Worm (Caenorhabditis elegans): Measurements from ENCODE around the gene sre-44.

sre-44 gene

ce11 chrII:13954979-13955378, 5.6 kb downstream of the sre-44 start:
- no peak for TF ChIP-seq nhr-19 (GFP tag; conservative IDR thresholded peaks at IDR 0.05)
- TF ChIP-seq alr-1 (tag; optimal IDR thresholded peaks at IDR 0.05; ENCODE audit: borderline replicate concordance), result no peak
- TF ChIP-seq blmp-1 (tag; optimal IDR thresholded peaks at IDR 0.05), result peak; percentile 72
- no peak for TF ChIP-seq C04F5.9 (tag; optimal IDR thresholded peaks at IDR 0.05)
- no peak for TF ChIP-seq egl-13 (tag; optimal IDR thresholded peaks at IDR 0.05)
- TF ChIP-seq elt-3 (tag; optimal IDR thresholded peaks at IDR 0.05), result peak in 1 of 6 experiments; percentile 12
- TF ChIP-seq nhr-20 (tag; optimal IDR thresholded peaks at IDR 0.05), result peak; percentile 34
- TF ChIP-seq mab-9 (GFP tag; IDR thresholded peaks at IDR 0.05), result no peak
- no peak for TF ChIP-seq swsn-7 (tag; optimal IDR thresholded peaks at IDR 0.05)
- TF ChIP-seq lin-14 (GFP tag; optimal IDR thresholded peaks at IDR 0.05), result peak; percentile 44
- TF ChIP-seq irx-1 (tag; optimal IDR thresholded peaks at IDR 0.05), result no peak
- TF ChIP-seq nhr-47 (tag; optimal IDR thresholded peaks at IDR 0.05), result no peak
- no peak for TF ChIP-seq unc-62 (GFP tag; optimal IDR thresholded peaks at IDR 0.05)
- TF ChIP-seq sup-37 (GFP tag; optimal IDR thresholded peaks at IDR 0.05), result no peak
- no peak for TF ChIP-seq snpc-4 (tag; optimal IDR thresholded peaks at IDR 0.05)
- no peak for TF ChIP-seq unc-98 (GFP tag; IDR thresholded peaks at IDR 0.05)
- peak in 1 of 2 experiments; percentile 56 for TF ChIP-seq lsy-2 (tag; optimal IDR thresholded peaks at IDR 0.05)
- no peak for TF ChIP-seq hlh-17 (GFP tag; optimal IDR thresholded peaks at IDR 0.05; ENCODE audit: borderline replicate concordance)
- TF ChIP-seq efl-1 (optimal IDR thresholded peaks at IDR 0.05), result no peak
- no peak for TF ChIP-seq efl-1 (GFP tag; optimal IDR thresholded peaks at IDR 0.05 in 1 of 2)
- TF ChIP-seq lin-35 (GFP tag; optimal IDR thresholded peaks at IDR 0.05), result no peak
- TF ChIP-seq aly-2 (tag; optimal IDR thresholded peaks at IDR 0.05), result no peak

ce11 chrII:13956529-13956928, 7.1 kb downstream of the sre-44 start:
- no peak for TF ChIP-seq ceh-8 (GFP tag; optimal IDR thresholded peaks at IDR 0.05)
- TF ChIP-seq nhr-237 (tag; optimal IDR thresholded peaks at IDR 0.05), result no peak
- TF ChIP-seq rnt-1 (tag; optimal IDR thresholded peaks at IDR 0.05), result no peak
- TF ChIP-seq ces-1 (GFP tag; optimal IDR thresholded peaks at IDR 0.05), result no peak
- TF ChIP-seq elt-2 (tag; optimal IDR thresholded peaks at IDR 0.05), result peak; percentile 89
- TF ChIP-seq elt-3 (tag; optimal IDR thresholded peaks at IDR 0.05), result no peak
- no peak for TF ChIP-seq dpl-1 (GFP tag; optimal IDR thresholded peaks at IDR 0.05)
- no peak for TF ChIP-seq mep-1 (tag; optimal IDR thresholded peaks at IDR 0.05)
- peak in 1 of 2 experiments; percentile 25 for TF ChIP-seq lsy-2 (tag; optimal IDR thresholded peaks at IDR 0.05)
- no peak for TF ChIP-seq tlp-1 (tag; optimal IDR thresholded peaks at IDR 0.05)
- peak; percentile 20 for TF ChIP-seq nhr-20 (tag; optimal IDR thresholded peaks at IDR 0.05)
- TF ChIP-seq nhr-28 (tag; optimal IDR thresholded peaks at IDR 0.05), result no peak
- peak in 1 of 2 experiments; percentile 38 for TF ChIP-seq lin-35 (GFP tag; optimal IDR thresholded peaks at IDR 0.05)
- no peak for TF ChIP-seq nhr-76 (tag; optimal IDR thresholded peaks at IDR 0.05)
- peak; percentile 4 for TF ChIP-seq nhr-77 (tag; optimal IDR thresholded peaks at IDR 0.05)
- no peak for TF ChIP-seq efl-1 (optimal IDR thresholded peaks at IDR 0.05)
- TF ChIP-seq efl-1 (GFP tag; optimal IDR thresholded peaks at IDR 0.05 in 1 of 2), result peak in 1 of 2 experiments; percentile 67
- no peak for TF ChIP-seq egl-27 (tag; optimal IDR thresholded peaks at IDR 0.05)
- no peak for TF ChIP-seq pqm-1 (tag; optimal IDR thresholded peaks at IDR 0.05)

- TF ChIP-seq lin-13 (GFP tag; optimal IDR thresholded peaks at IDR 0.05) (no peak), Y116A8C.19 (tag; optimal IDR thresholded peaks at IDR 0.05; ENCODE audit: borderline replicate concordance) (no peak), elt-2 (tag; optimal IDR thresholded peaks at IDR 0.05) (peak; percentile 56)
Measured at ce11 chrII:13957437-13957836, 8.0 kb downstream of the sre-44 start, which contains the start of gene zip-3. zip-3 (minus strand) TSS chrII:13957457.

DNA sequence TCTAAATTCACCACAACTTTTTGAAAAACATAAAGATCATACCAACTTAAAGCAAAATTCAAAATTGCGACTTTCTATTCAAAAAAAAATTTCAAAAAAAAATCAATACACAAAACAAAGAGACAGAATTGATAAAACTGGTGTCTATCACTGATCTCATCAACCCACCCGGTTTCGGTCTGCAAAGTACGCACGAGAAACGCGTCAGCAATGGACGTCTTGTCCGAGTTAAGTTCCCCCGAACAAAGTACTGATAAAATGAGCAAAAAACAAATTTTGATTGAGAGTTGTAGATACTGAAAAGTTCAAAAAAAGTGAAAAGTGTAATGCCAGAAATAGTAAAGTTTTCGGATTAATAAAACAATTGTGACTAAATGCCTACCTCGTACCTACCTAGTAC, 9.0 kb downstream of the sre-44 start:
- TF ChIP-seq lin-35 (GFP tag; optimal IDR thresholded peaks at IDR 0.05), result peak in 1 of 2 experiments; percentile 44
- no peak for TF ChIP-seq mep-1 (tag; optimal IDR thresholded peaks at IDR 0.05)
- TF ChIP-seq fos-1 (tag; optimal IDR thresholded peaks at IDR 0.05), result no peak
- TF ChIP-seq nhr-71 (tag; optimal IDR thresholded peaks at IDR 0.05), result peak; percentile 25
- no peak for TF ChIP-seq nhr-20 (tag; optimal IDR thresholded peaks at IDR 0.05)
- TF ChIP-seq tbx-2 (tag; optimal IDR thresholded peaks at IDR 0.05), result no peak
- TF ChIP-seq nhr-85 (tag), result peak; percentile 23
- no peak for TF ChIP-seq lin-15B (tag; optimal IDR thresholded peaks at IDR 0.05)
- no peak for TF ChIP-seq isw-1 (GFP tag; IDR thresholded peaks at IDR 0.05)
- TF ChIP-seq lin-14 (GFP tag; optimal IDR thresholded peaks at IDR 0.05), result peak; percentile 23
- no peak for TF ChIP-seq xbp-1 (tag; optimal IDR thresholded peaks at IDR 0.05)
- TF ChIP-seq lsy-2 (tag; optimal IDR thresholded peaks at IDR 0.05), result peak; percentile 5 to 22
- peak; percentile 36 for TF ChIP-seq elt-2 (tag; optimal IDR thresholded peaks at IDR 0.05)
- peak in 1 of 3 experiments; percentile 38 for TF ChIP-seq dpl-1 (GFP tag; optimal IDR thresholded peaks at IDR 0.05)
